Worm (Caenorhabditis elegans): ENCODE results near the gene mrps-25.

Gene mrps-25

ce11 chrIV:1013233-1013798 is 43.4 kb upstream of the mrps-25 start:
- TF ChIP-seq ceh-31 (tag; optimal IDR thresholded peaks at IDR 0.05) (no peak), syd-9 (tag; optimal IDR thresholded peaks at IDR 0.05) (no peak), madf-2 (tag; optimal IDR thresholded peaks at IDR 0.05) (no peak), unc-3 (GFP tag; conservative IDR thresholded peaks at IDR 0.05) (no peak), unc-3 (tag; optimal IDR thresholded peaks at IDR 0.05) (no peak), ceh-45 (GFP tag; IDR thresholded peaks at IDR 0.05) (no peak), fkh-10 (GFP tag; optimal IDR thresholded peaks at IDR 0.05) (no peak), hlh-6 (tag; optimal IDR thresholded peaks at IDR 0.05) (no peak), T23F11.4 (GFP tag; optimal IDR thresholded peaks at IDR 0.05) (no peak), lim-6 (tag; optimal IDR thresholded peaks at IDR 0.05) (no peak), tbx-2 (tag; optimal IDR thresholded peaks at IDR 0.05) (no peak), pag-3 (tag; optimal IDR thresholded peaks at IDR 0.05; ENCODE audit: borderline replicate concordance) (no peak), pat-9 (tag; optimal IDR thresholded peaks at IDR 0.05) (no peak), mec-3 (tag; optimal IDR thresholded peaks at IDR 0.05; ENCODE audit: borderline replicate concordance) (no peak), pha-2 (tag; optimal IDR thresholded peaks at IDR 0.05) (no peak), ceh-48 (tag; optimal IDR thresholded peaks at IDR 0.05) (no peak)

- no peak for TF ChIP-seq nhr-232 (tag; optimal IDR thresholded peaks at IDR 0.05)
- TF ChIP-seq C38D4.7 (GFP tag; optimal IDR thresholded peaks at IDR 0.05): no peak
- TF ChIP-seq hlh-15 (tag; optimal IDR thresholded peaks at IDR 0.05): no peak
- no peak for TF ChIP-seq unc-86 (tag; optimal IDR thresholded peaks at IDR 0.05)
- TF ChIP-seq ceh-18 (tag; optimal IDR thresholded peaks at IDR 0.05): no peak
- TF ChIP-seq pros-1 (tag; optimal IDR thresholded peaks at IDR 0.05): no peak
- no peak for TF ChIP-seq hlh-6 (tag; optimal IDR thresholded peaks at IDR 0.05)
- no peak for TF ChIP-seq ceh-45 (GFP tag; IDR thresholded peaks at IDR 0.05)
- TF ChIP-seq pax-1 (tag; optimal IDR thresholded peaks at IDR 0.05): no peak
- TF ChIP-seq ceh-2 (tag; optimal IDR thresholded peaks at IDR 0.05): no peak
- no peak for TF ChIP-seq ceh-14 (tag; optimal IDR thresholded peaks at IDR 0.05)
- TF ChIP-seq C08G9.2 (tag; optimal IDR thresholded peaks at IDR 0.05): no peak
- TF ChIP-seq che-1 (tag; optimal IDR thresholded peaks at IDR 0.05): no peak
- TF ChIP-seq K09A11.1 (tag; optimal IDR thresholded peaks at IDR 0.05; ENCODE audit: insufficient read depth): no peak
Observed at ce11 chrIV:1015430-1015829, 41.3 kb upstream of the mrps-25 start.

ce11 chrIV:1019801-1020200 is 36.9 kb upstream of the mrps-25 start:
- TF ChIP-seq ceh-9 (tag; optimal IDR thresholded peaks at IDR 0.05) (no peak), ceh-6 (GFP tag; optimal IDR thresholded peaks at IDR 0.05) (no peak), pros-1 (tag; optimal IDR thresholded peaks at IDR 0.05) (no peak), C38D4.7 (GFP tag; optimal IDR thresholded peaks at IDR 0.05) (no peak), ref-2 (tag; optimal IDR thresholded peaks at IDR 0.05) (peak; percentile 23), ceh-31 (tag; optimal IDR thresholded peaks at IDR 0.05) (peak; percentile 9), ceh-2 (tag; optimal IDR thresholded peaks at IDR 0.05) (no peak)

ce11 chrIV:1029939-1030338 is 26.8 kb upstream of the mrps-25 start, which contains the start of gene abhd-14:
Gene abhd-14 (minus strand): TSS chrIV:1030039.
- no peak for TF ChIP-seq F13H6.1 (tag; optimal IDR thresholded peaks at IDR 0.05)
- no peak for TF ChIP-seq pat-9 (tag; optimal IDR thresholded peaks at IDR 0.05)
- no peak for TF ChIP-seq ceh-18 (tag; optimal IDR thresholded peaks at IDR 0.05)
- TF ChIP-seq fax-1 (tag; optimal IDR thresholded peaks at IDR 0.05): no peak
- TF ChIP-seq ceh-24 (tag; optimal IDR thresholded peaks at IDR 0.05): no peak

ce11 chrIV:1035108-1035507 is 21.6 kb upstream of the mrps-25 start:
- TF ChIP-seq elt-2 (tag; optimal IDR thresholded peaks at IDR 0.05) (peak; percentile 45), sdc-2 (tag; optimal IDR thresholded peaks at IDR 0.05) (no peak)
